Worm (Caenorhabditis elegans): ENCODE data around the gene rpl-9.

DNA sequence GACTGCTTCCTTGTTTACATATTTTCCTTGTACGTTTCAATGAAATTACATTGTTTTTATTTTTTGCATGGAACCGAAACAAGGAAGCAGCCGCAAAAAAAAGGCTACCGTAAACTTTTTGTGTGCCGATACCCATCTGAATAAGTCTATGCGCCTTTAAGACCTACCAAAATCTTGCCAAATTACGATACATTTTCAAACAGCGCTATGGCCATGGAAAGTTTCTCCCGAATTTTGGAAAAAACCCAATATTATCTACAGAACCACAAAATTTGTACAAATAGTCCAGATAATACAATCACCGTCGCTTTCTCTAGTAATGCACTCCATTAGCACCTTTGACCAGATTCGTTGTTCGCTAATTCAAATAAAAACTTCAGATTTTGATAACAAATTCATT lies 905 bp downstream of the rpl-9 start:
- no peak for TF ChIP-seq nhr-11 (tag; optimal IDR thresholded peaks at IDR 0.05)
- no peak for TF ChIP-seq set-16 (GFP tag; IDR thresholded peaks at IDR 0.05)
- no peak for TF ChIP-seq ama-1 (optimal IDR thresholded peaks at IDR 0.05)
- no peak for TF ChIP-seq zfp-3 (GFP tag; conservative IDR thresholded peaks at IDR 0.05)
- TF ChIP-seq aly-2 (tag; optimal IDR thresholded peaks at IDR 0.05), result no peak
- TF ChIP-seq nhr-28 (tag; optimal IDR thresholded peaks at IDR 0.05), result no peak
- no peak for TF ChIP-seq ceh-28 (tag; optimal IDR thresholded peaks at IDR 0.05)
- TF ChIP-seq snpc-4 (tag; optimal IDR thresholded peaks at IDR 0.05), result no peak
- TF ChIP-seq Y105C5A.15 (GFP tag; IDR thresholded peaks at IDR 0.05), result no peak
- no peak for TF ChIP-seq lin-39 (tag; optimal IDR thresholded peaks at IDR 0.05)
- no peak for TF ChIP-seq nhr-237 (tag; optimal IDR thresholded peaks at IDR 0.05)
- TF ChIP-seq unc-39 (tag; optimal IDR thresholded peaks at IDR 0.05), result no peak
- TF ChIP-seq zag-1 (tag; optimal IDR thresholded peaks at IDR 0.05), result no peak
- no peak for TF ChIP-seq dpl-1 (GFP tag; optimal IDR thresholded peaks at IDR 0.05)
